Worm (Caenorhabditis elegans) whole organism, L3 larva: Measurements from ENCODE around the gene sna-1.

Source experiments
- ZK546.5 ChIP-seq: sonication (generic microtip); optimal IDR thresholded peaks from 2 replicates; lab custom pipeline; 2017; ENCODE audit warnings: missing biosample characterization, missing genetic modification characterization
- egl-27 ChIP-seq: sonication (generic microtip); optimal IDR thresholded peaks from 4 replicates; lab custom pipeline; 2017; ENCODE audit warnings: missing biosample characterization, missing genetic modification reagents, missing genetic modification characterization
- elt-2 ChIP-seq: sonication (generic microtip); optimal IDR thresholded peaks from 2 replicates; lab custom pipeline; 2016; ENCODE audit warnings: missing genetic modification reagents, mild to moderate bottlenecking, missing genetic modification characterization, missing compliant biosample characterization
- lin-39 ChIP-seq: fragments of 150-350 bp; optimal IDR thresholded peaks from 2 replicates; lab custom pipeline; 2018; ENCODE audit warnings: missing biosample characterization, missing genetic modification reagents, missing genetic modification characterization
- nhr-11 ChIP-seq: fragments of 150-350 bp; optimal IDR thresholded peaks from 2 replicates; lab custom pipeline; 2014; ENCODE audit warnings: missing biosample characterization, missing genetic modification characterization
- nhr-77 ChIP-seq: fragments of 150-350 bp; optimal IDR thresholded peaks from 2 replicates; lab custom pipeline; 2014; ENCODE audit warnings: missing biosample characterization, missing genetic modification characterization

DNA sequence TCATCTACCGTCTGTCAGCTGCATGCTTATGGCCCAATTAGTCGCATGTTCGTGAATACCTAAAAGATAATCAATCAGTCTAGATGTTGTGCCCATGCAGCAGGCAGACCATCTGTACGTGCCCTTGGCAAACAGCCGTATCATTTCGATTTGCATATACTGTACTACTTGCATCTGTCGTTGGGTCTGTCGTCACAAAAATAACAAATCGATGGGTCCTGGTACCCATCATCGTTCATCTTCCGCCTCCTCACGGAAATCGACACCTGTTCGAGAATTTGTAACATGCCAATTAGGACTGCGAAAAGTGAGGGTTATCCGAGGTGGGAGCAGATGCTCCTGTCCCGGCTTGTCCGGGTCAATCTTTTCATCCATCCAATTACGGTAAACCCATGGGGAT, 27.2 kb downstream of the sna-1 start:
- TF ChIP-seq elt-2 (tag; lab: Kevin White, UChicago), result no peak
- no peak for TF ChIP-seq nhr-77
- TF ChIP-seq lin-39 (tag; lab: Kevin White, UChicago), result no peak
- no peak for TF ChIP-seq egl-27 (tag; lab: Kevin White, UChicago)
- no peak for TF ChIP-seq nhr-11 (tag; lab: Kevin White, UChicago)
- TF ChIP-seq ZK546.5 (tag; lab: Kevin White, UChicago), result no peak
